Fruit fly (Drosophila melanogaster) whole organism, adult: Measurements from ENCODE around the gene CG15385.

Source experiments
- CG11617 ChIP-seq: fragments of 200-800 bp; sonication (Bioruptor generic); optimal IDR thresholded peaks from 2 replicates; lab custom pipeline; 2017; ENCODE audit warnings: mild to moderate bottlenecking, missing biosample characterization, missing genetic modification reagents, missing genetic modification characterization
- CG12768 ChIP-seq: fragments of 200-800 bp; sonication (Bioruptor generic); optimal IDR thresholded peaks from 2 replicates; lab custom pipeline; 2017; ENCODE audit warnings: missing biosample characterization, missing genetic modification characterization, mild to moderate bottlenecking, moderate library complexity, missing genetic modification reagents
- CG14711 ChIP-seq: fragments of 200-800 bp; sonication (Bioruptor generic); optimal IDR thresholded peaks from 2 replicates; lab custom pipeline; 2018; ENCODE audit warnings: missing biosample characterization, mild to moderate bottlenecking, missing genetic modification characterization, moderate library complexity
- CG1620 ChIP-seq: fragments of 200-800 bp; sonication (Bioruptor generic); optimal IDR thresholded peaks from 2 replicates; lab custom pipeline; 2016; ENCODE audit warnings: missing biosample characterization, missing genetic modification characterization
- CG33017 ChIP-seq: fragments of 200-800 bp; sonication (Bioruptor generic); optimal IDR thresholded peaks from 2 replicates; lab custom pipeline; 2018; ENCODE audit warnings: missing biosample characterization, mild to moderate bottlenecking, missing genetic modification characterization, moderate library complexity
- CG5204 ChIP-seq: fragments of 200-800 bp; sonication (Bioruptor generic); optimal IDR thresholded peaks from 2 replicates; lab custom pipeline; 2016; ENCODE audit warnings: missing biosample characterization, missing genetic modification characterization
- CG7045 ChIP-seq: fragments of 200-800 bp; sonication (Bioruptor generic); optimal IDR thresholded peaks from 2 replicates; lab custom pipeline; 2017; ENCODE audit warnings: missing biosample characterization, mild to moderate bottlenecking, missing genetic modification characterization
- CG7101 ChIP-seq: fragments of 200-800 bp; sonication (Bioruptor generic); optimal IDR thresholded peaks from 2 replicates; lab custom pipeline; 2018; ENCODE audit warnings: missing biosample characterization, mild to moderate bottlenecking, missing genetic modification characterization, moderate library complexity
- Clk ChIP-seq: fragments of 200-800 bp; sonication (Bioruptor generic); optimal IDR thresholded peaks from 2 replicates; lab custom pipeline; 2017; ENCODE audit warnings: missing biosample characterization, missing genetic modification characterization
- Crg-1 ChIP-seq: fragments of 200-800 bp; sonication (Bioruptor generic); optimal IDR thresholded peaks from 2 replicates; lab custom pipeline; 2016; ENCODE audit warnings: missing biosample characterization, missing genetic modification characterization
- Hr96 ChIP-seq: fragments of 200-800 bp; sonication (Bioruptor generic); optimal IDR thresholded peaks from 2 replicates; lab custom pipeline; 2016; ENCODE audit warnings: missing biosample characterization, missing genetic modification characterization
- Mnt ChIP-seq: fragments of 200-800 bp; sonication (Bioruptor generic); optimal IDR thresholded peaks from 2 replicates; lab custom pipeline; 2016; ENCODE audit warnings: missing biosample characterization, mild to moderate bottlenecking, missing genetic modification characterization
- bab1 ChIP-seq: fragments of 200-800 bp; sonication (Bioruptor generic); optimal IDR thresholded peaks from 3 replicates; lab custom pipeline; 2019; ENCODE audit warnings: missing biosample characterization, mild to moderate bottlenecking, missing genetic modification characterization, moderate library complexity
- cic ChIP-seq: fragments of 200-800 bp; sonication (Bioruptor generic); optimal IDR thresholded peaks from 2 replicates; lab custom pipeline; 2017; ENCODE audit warnings: missing biosample characterization, mild to moderate bottlenecking, missing genetic modification characterization, moderate library complexity
- cnc ChIP-seq, 2 experiments: fragments of >200 bp; optimal IDR thresholded peaks; 2 replicates each; lab custom pipeline; 2017
- kay ChIP-seq: fragments of 200-800 bp; sonication (Bioruptor generic); peaks from one replicate; lab custom pipeline; 2016; ENCODE audit warnings: missing biosample characterization, missing genetic modification characterization, borderline replicate concordance
- ovo ChIP-seq: fragments of 200-800 bp; sonication (Bioruptor generic); optimal IDR thresholded peaks from 2 replicates; lab custom pipeline; 2016; ENCODE audit warnings: missing biosample characterization, missing genetic modification characterization
- pad ChIP-seq: fragments of 200-800 bp; sonication (Bioruptor generic); optimal IDR thresholded peaks from 3 replicates; lab custom pipeline; 2017; ENCODE audit warnings: missing biosample characterization, missing genetic modification characterization, mild to moderate bottlenecking, moderate library complexity, missing genetic modification reagents
- tj ChIP-seq: fragments of 200-800 bp; sonication (Bioruptor generic); optimal IDR thresholded peaks from 3 replicates; lab custom pipeline; 2017; ENCODE audit warnings: missing biosample characterization, mild to moderate bottlenecking, missing genetic modification characterization, moderate library complexity
- toe ChIP-seq: fragments of 200-800 bp; sonication (Bioruptor generic); optimal IDR thresholded peaks from 2 replicates; lab custom pipeline; 2016; ENCODE audit warnings: missing biosample characterization, missing genetic modification characterization

CG15385 gene

DNA sequence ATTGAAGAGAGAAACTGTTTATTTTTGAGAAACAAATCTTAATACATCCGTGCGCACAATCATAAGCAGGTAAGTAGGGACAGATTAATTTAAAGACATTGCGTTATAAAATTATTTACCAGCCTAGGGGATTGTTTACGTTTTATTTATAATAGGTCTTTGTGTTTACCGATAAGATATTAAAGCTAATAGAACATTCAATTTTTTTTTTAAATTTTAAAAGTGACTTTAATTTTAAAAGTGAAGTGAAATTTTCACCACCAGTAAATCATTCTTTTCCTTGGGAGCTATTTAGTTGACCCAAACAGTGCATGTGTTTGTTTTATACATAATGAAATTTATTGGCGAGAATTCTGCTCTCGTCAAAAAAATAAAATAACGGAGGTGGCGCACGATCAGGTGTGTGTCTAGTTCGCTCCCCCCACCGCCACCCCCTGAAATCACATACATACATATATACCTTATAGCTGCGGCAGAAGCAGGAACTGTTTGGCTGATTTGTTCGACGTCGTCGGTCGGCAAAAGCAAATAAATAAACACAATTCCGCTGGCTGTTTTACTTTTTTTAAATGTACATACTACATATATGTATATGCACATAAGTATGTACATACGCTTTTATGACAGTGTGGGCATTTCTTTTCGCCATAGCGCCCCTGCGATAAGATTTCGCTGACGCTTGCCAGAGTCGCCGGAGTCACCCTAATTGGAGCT is 36.3 kb downstream of the CG15385 start:
- no peak for TF ChIP-seq Clk (GFP tag; lab: Kevin White, UChicago)
- TF ChIP-seq CG11617, result peak; percentile 68
- TF ChIP-seq Crg-1 (GFP tag; lab: Kevin White, UChicago), result no peak
- TF ChIP-seq bab1 (GFP tag; lab: Kevin White, UChicago), result peak; percentile 74
- peak; percentile 58 for TF ChIP-seq ovo (GFP tag; lab: Kevin White, UChicago)
- peak; percentile 88 for TF ChIP-seq CG33017
- TF ChIP-seq CG5204 (GFP tag; lab: Kevin White, UChicago), result peak; percentile 68
- TF ChIP-seq Mnt (GFP tag; lab: Kevin White, UChicago), result peak; percentile 19
- peak; percentile 42 for TF ChIP-seq toe (GFP tag; lab: Kevin White, UChicago)
- no peak for TF ChIP-seq cnc (optimal IDR thresholded peaks at IDR 0.05; lab: Kevin White, UChicago)
- TF ChIP-seq CG1620 (GFP tag; lab: Kevin White, UChicago), result no peak
- TF ChIP-seq cic (GFP tag; lab: Kevin White, UChicago), result peak; percentile 21
- peak; percentile 74 for TF ChIP-seq Hr96 (GFP tag; lab: Kevin White, UChicago)
- TF ChIP-seq CG12768, result peak; percentile 57
- TF ChIP-seq tj (GFP tag; lab: Kevin White, UChicago), result peak; percentile 98
- TF ChIP-seq CG14711 (tag; lab: Kevin White, UChicago), result peak; percentile 72
- TF ChIP-seq pad (GFP tag; lab: Kevin White, UChicago), result peak; percentile 21
- peak; percentile 83 for TF ChIP-seq CG7101
- TF ChIP-seq CG7045 (GFP tag; lab: Kevin White, UChicago), result peak; percentile 61
- peak; percentile 27 for TF ChIP-seq kay (GFP tag; lab: Kevin White, UChicago)

DNA sequence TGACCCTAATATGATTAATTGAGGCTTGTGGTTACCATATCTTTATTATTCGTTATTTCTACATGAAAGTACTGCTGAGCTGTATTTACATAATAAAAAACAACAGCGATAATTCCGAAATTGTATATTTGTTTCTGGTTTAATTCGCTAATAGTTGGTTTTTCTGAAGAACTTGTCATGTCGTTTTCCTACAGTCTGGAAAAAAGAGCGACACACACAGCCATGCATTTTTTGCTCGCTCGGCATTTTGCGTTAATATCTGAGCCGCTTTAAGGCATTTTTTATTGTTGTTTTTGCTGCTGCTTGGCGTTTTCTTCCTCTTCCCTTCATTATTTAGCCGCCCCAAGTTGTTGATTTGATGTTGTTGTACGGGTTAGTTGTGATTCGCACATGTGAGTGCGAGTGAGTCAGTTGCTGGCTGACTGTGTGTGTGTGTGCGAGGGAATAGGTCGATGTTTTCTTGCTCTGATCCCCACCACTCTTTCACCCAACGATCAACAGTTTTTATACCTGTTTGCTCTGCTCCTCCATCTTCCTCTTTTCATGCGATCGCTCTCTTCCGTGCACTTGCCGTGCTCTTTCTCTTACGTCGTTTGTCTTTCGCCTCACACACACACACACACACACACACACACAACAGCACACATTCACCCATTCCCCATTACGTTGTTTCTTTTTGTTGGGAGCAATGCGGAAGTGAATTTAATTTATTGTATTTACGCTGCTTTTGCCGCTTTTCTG is 37.1 kb downstream of the CG15385 start:
- TF ChIP-seq CG7101, result no peak
- TF ChIP-seq pad (GFP tag; lab: Kevin White, UChicago), result peak; percentile 55
- TF ChIP-seq cic (GFP tag; lab: Kevin White, UChicago), result peak; percentile 62
- TF ChIP-seq Hr96 (GFP tag; lab: Kevin White, UChicago), result no peak
- TF ChIP-seq CG14711 (tag; lab: Kevin White, UChicago), result peak; percentile 11
- TF ChIP-seq CG33017, result peak; percentile 46
- TF ChIP-seq Clk (GFP tag; lab: Kevin White, UChicago), result no peak
- TF ChIP-seq bab1 (GFP tag; lab: Kevin White, UChicago), result no peak
- peak; percentile 30 for TF ChIP-seq ovo (GFP tag; lab: Kevin White, UChicago)
- no peak for TF ChIP-seq Crg-1 (GFP tag; lab: Kevin White, UChicago)
- TF ChIP-seq CG7045 (GFP tag; lab: Kevin White, UChicago), result no peak
- TF ChIP-seq kay (GFP tag; lab: Kevin White, UChicago), result peak; percentile 97
- no peak for TF ChIP-seq CG11617
- no peak for TF ChIP-seq toe (GFP tag; lab: Kevin White, UChicago)
- TF ChIP-seq tj (GFP tag; lab: Kevin White, UChicago), result peak; percentile 99
- peak; percentile 17 for TF ChIP-seq CG12768
- no peak for TF ChIP-seq CG5204 (GFP tag; lab: Kevin White, UChicago)
- no peak for TF ChIP-seq cnc (optimal IDR thresholded peaks at IDR 0.05; lab: Kevin White, UChicago)
- peak; percentile 89 for TF ChIP-seq Mnt (GFP tag; lab: Kevin White, UChicago)
- no peak for TF ChIP-seq CG1620 (GFP tag; lab: Kevin White, UChicago)

DNA sequence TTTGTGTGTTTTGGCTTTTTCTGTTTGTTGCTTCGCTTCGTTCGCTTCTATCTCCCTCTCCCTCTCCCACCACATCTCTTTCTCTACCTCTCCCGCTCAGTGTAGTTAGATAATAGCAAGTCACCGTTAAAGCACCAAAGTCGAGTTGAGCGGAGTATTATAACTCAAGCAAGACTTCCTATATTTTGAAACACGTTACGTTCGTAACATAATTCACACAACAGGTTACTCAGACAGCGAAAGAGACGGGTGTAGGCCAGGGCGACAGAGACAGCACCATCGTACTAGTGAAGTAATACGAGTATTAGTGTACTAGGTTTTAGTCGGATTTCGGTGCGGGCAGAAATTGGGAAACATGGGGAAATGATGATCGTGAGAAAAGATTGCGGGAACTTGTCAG is 38.8 kb downstream of the CG15385 start:
- TF ChIP-seq CG7101 (no peak), bab1 (GFP tag; lab: Kevin White, UChicago) (no peak), Clk (GFP tag; lab: Kevin White, UChicago) (no peak), ovo (GFP tag; lab: Kevin White, UChicago) (no peak), Hr96 (GFP tag; lab: Kevin White, UChicago) (no peak), CG14711 (tag; lab: Kevin White, UChicago) (no peak), CG7045 (GFP tag; lab: Kevin White, UChicago) (no peak), cic (GFP tag; lab: Kevin White, UChicago) (no peak), CG5204 (GFP tag; lab: Kevin White, UChicago) (no peak), Mnt (GFP tag; lab: Kevin White, UChicago) (no peak)

- no peak for TF ChIP-seq CG14711 (tag; lab: Kevin White, UChicago)
- TF ChIP-seq cic (GFP tag; lab: Kevin White, UChicago), result no peak
- no peak for TF ChIP-seq toe (GFP tag; lab: Kevin White, UChicago)
- TF ChIP-seq ovo (GFP tag; lab: Kevin White, UChicago), result no peak
- TF ChIP-seq kay (GFP tag; lab: Kevin White, UChicago), result no peak
- TF ChIP-seq CG7045 (GFP tag; lab: Kevin White, UChicago), result no peak
- TF ChIP-seq Clk (GFP tag; lab: Kevin White, UChicago), result no peak
- TF ChIP-seq tj (GFP tag; lab: Kevin White, UChicago), result no peak
Measured at dm6 chr2L:2173191-2173590, 39.2 kb downstream of the CG15385 start.

dm6 chr2L:2172460-2173121 is 39.8 kb downstream of the CG15385 start:
- peak; percentile 9 for TF ChIP-seq ovo (GFP tag; lab: Kevin White, UChicago)
- no peak for TF ChIP-seq tj (GFP tag; lab: Kevin White, UChicago)
